Fruit fly (Drosophila melanogaster): Measurements from ENCODE around the gene a6.

Gene a6

dm6 chrX:1695529-1696410 is at the start of gene a6:
Gene a6 (minus strand): TSS chrX:1695889.
- no peak for TF ChIP-seq jing (GFP tag; optimal IDR thresholded peaks at IDR 0.05)
- TF ChIP-seq sr (GFP tag; IDR thresholded peaks at IDR 0.05): no peak
- no peak for TF ChIP-seq CG9727 (GFP tag; optimal IDR thresholded peaks at IDR 0.05)
- no peak for TF ChIP-seq HLH3B (GFP tag; IDR thresholded peaks at IDR 0.05)
- TF ChIP-seq tio (GFP tag; optimal IDR thresholded peaks at IDR 0.05): no peak
- TF ChIP-seq nom (GFP tag; optimal IDR thresholded peaks at IDR 0.05): no peak
- TF ChIP-seq bigmax (GFP tag; optimal IDR thresholded peaks at IDR 0.05): no peak
- no peak for TF ChIP-seq CG12769 (tag; optimal IDR thresholded peaks at IDR 0.05)
- TF ChIP-seq Pdp1 (GFP tag; optimal IDR thresholded peaks at IDR 0.05): peak in 1 of 2 experiments; percentile 73
- no peak for TF ChIP-seq CG5953 (GFP tag; IDR thresholded peaks at IDR 0.05)
- TF ChIP-seq Dp (GFP tag; optimal IDR thresholded peaks at IDR 0.05): peak; percentile 90
- TF ChIP-seq CG5180 (GFP tag; optimal IDR thresholded peaks at IDR 0.05): no peak
- TF ChIP-seq dati (GFP tag; IDR thresholded peaks at IDR 0.05): no peak
- no peak for TF ChIP-seq insv (GFP tag; optimal IDR thresholded peaks at IDR 0.05)
- TF ChIP-seq zf30C (GFP tag; optimal IDR thresholded peaks at IDR 0.05): no peak
- no peak for TF ChIP-seq sens-2 (GFP tag; IDR thresholded peaks at IDR 0.05)
- no peak for TF ChIP-seq CG18599 (GFP tag; optimal IDR thresholded peaks at IDR 0.05)
- no peak for TF ChIP-seq ara (GFP tag; IDR thresholded peaks at IDR 0.05)
- no peak for TF ChIP-seq CG2712 (tag; optimal IDR thresholded peaks at IDR 0.05)
- TF ChIP-seq crol (GFP tag; IDR thresholded peaks at IDR 0.05): no peak
- TF ChIP-seq PHDP (tag; optimal IDR thresholded peaks at IDR 0.05): no peak
- no peak for TF ChIP-seq Ptx1 (GFP tag; IDR thresholded peaks at IDR 0.05)
- TF ChIP-seq CG34422 (GFP tag; IDR thresholded peaks at IDR 0.05): no peak
- no peak for TF ChIP-seq Hey (tag; optimal IDR thresholded peaks at IDR 0.05)
- TF ChIP-seq sc (optimal IDR thresholded peaks at IDR 0.05): no peak
- TF ChIP-seq sc (GFP tag; optimal IDR thresholded peaks at IDR 0.05): no peak
- no peak for TF ChIP-seq CG11085 (GFP tag; IDR thresholded peaks at IDR 0.05)
- TF ChIP-seq HHEX (GFP tag; optimal IDR thresholded peaks at IDR 0.05): no peak
- no peak for TF ChIP-seq usp (GFP tag; optimal IDR thresholded peaks at IDR 0.05)
- no peak for TF ChIP-seq Sox102F (GFP tag; optimal IDR thresholded peaks at IDR 0.05)
- TF ChIP-seq CG15479 (GFP tag; optimal IDR thresholded peaks at IDR 0.05): no peak
- TF ChIP-seq sob (GFP tag; IDR thresholded peaks at IDR 0.05): 0 out of 2 replicates have a peak, but pooled peaks have one; percentile 18
- no peak for TF ChIP-seq Oaz (GFP tag; IDR thresholded peaks at IDR 0.05)
- no peak for TF ChIP-seq ase (GFP tag; IDR thresholded peaks at IDR 0.05)
- TF ChIP-seq her (GFP tag; optimal IDR thresholded peaks at IDR 0.05): no peak
- no peak for TF ChIP-seq esg (GFP tag; conservative IDR thresholded peaks at IDR 0.05)
- TF ChIP-seq kah (GFP tag; optimal IDR thresholded peaks at IDR 0.05): no peak
- TF ChIP-seq Sry-δ (GFP tag; optimal IDR thresholded peaks at IDR 0.05): peak; percentile 83
- TF ChIP-seq Fer1 (GFP tag; optimal IDR thresholded peaks at IDR 0.05): peak; percentile 14
- TF ChIP-seq CG2678 (tag; optimal IDR thresholded peaks at IDR 0.05): no peak
- TF ChIP-seq mld (GFP tag; IDR thresholded peaks at IDR 0.05; ENCODE audit: partially characterized antibody): peak; percentile 95
- no peak for TF ChIP-seq CG14710 (tag; optimal IDR thresholded peaks at IDR 0.05)
- no peak for TF ChIP-seq cwo (GFP tag; optimal IDR thresholded peaks at IDR 0.05)
- TF ChIP-seq gt (GFP tag; IDR thresholded peaks at IDR 0.05): no peak
- peak; percentile 92 for TF ChIP-seq CG34224 (GFP tag; IDR thresholded peaks at IDR 0.05; ENCODE audit: partially characterized antibody)
- TF ChIP-seq Rx (GFP tag; IDR thresholded peaks at IDR 0.05): no peak
- TF ChIP-seq Fer3 (tag; optimal IDR thresholded peaks at IDR 0.05): no peak
- peak; percentile 96 for TF ChIP-seq CG6791 (GFP tag; IDR thresholded peaks at IDR 0.05; ENCODE audit: partially characterized antibody)
- TF ChIP-seq Abd-B (GFP tag; optimal IDR thresholded peaks at IDR 0.05): no peak
